Worm (Caenorhabditis elegans) whole organism, midembryonic: ENCODE measurements around the gene F44B9.10.

Experiments
- T22C8.4 ChIP-seq: fragments of 200-800 bp; sonication (Bioruptor generic); IDR thresholded peaks from 2 replicates; pipeline ENCODE4 v1.3.6; 2022; ENCODE audit warnings: missing genetic modification characterization, missing compliant biosample characterization
- cog-1 ChIP-seq: sonication (generic microtip); optimal IDR thresholded peaks from 2 replicates; lab custom pipeline; 2016; ENCODE audit warnings: missing genetic modification characterization, missing compliant biosample characterization
- flt-1 ChIP-seq: fragments of 200-800 bp; sonication (Bioruptor generic); IDR thresholded peaks from 2 replicates; pipeline ENCODE4 v1.3.6; 2022; ENCODE audit warnings: missing genetic modification characterization, missing compliant biosample characterization
- klf-2 ChIP-seq: fragments of 200-800 bp; sonication (Bioruptor generic); conservative IDR thresholded peaks from 2 replicates; pipeline ENCODE4 v1.3.6; 2022; ENCODE audit warnings: missing genetic modification reagents, missing genetic modification characterization, missing compliant biosample characterization
- med-1 ChIP-seq: sonication (generic microtip); optimal IDR thresholded peaks from 2 replicates; lab custom pipeline; 2017; ENCODE audit warnings: missing genetic modification characterization, mild to moderate bottlenecking, missing compliant biosample characterization, antibody characterized with exemption, missing genetic modification reagents; ENCODE audit not compliant: insufficient read depth
- ref-1 ChIP-seq: fragments of 200-800 bp; sonication (Bioruptor generic); conservative IDR thresholded peaks from 2 replicates; pipeline ENCODE4 v1.3.6; 2022; ENCODE audit warnings: missing genetic modification reagents, missing genetic modification characterization, missing compliant biosample characterization
- tab-1 ChIP-seq: fragments of 200-800 bp; sonication (Bioruptor generic); IDR thresholded peaks from 2 replicates; pipeline ENCODE4 v1.3.6; 2022; ENCODE audit warnings: missing genetic modification characterization, missing compliant biosample characterization
- ztf-23 ChIP-seq: fragments of 200-800 bp; sonication (Bioruptor generic); IDR thresholded peaks from 2 replicates; pipeline ENCODE4 v1.3.6; 2022; ENCODE audit warnings: missing genetic modification reagents, missing genetic modification characterization, missing compliant biosample characterization
- ztf-29 ChIP-seq: fragments of 200-800 bp; sonication (Bioruptor generic); IDR thresholded peaks from 2 replicates; pipeline ENCODE4 v1.3.6; 2022; ENCODE audit warnings: missing genetic modification reagents, missing genetic modification characterization, missing compliant biosample characterization

The F44B9.10 gene

DNA sequence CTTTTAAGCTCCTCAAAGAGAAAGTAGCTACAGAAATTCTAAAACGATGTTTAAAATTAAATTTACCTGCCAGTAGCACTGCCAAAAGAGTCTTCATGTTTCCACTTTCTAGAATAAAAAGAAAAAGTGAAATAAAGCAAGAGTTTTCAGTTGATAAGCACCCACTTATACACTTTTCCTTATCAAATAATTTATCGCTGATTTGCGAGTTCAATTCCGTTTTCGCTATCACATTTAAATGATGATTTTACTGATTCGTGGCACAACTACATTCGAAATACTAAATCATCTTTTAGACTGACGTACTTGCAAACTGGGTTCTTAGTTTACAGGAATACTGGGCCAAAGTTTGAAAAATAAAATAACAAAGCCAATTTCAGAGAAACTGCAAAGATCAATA is 17.5 kb upstream of the F44B9.10 start, which contains the start of gene K12H4.7:
Gene K12H4.7, minus strand, starts transcription at position 138 of the 400 bp plus-strand sequence.
- TF ChIP-seq ztf-23 (GFP tag; lab: Robert Waterston, UW) (no peak), ztf-29 (no peak), klf-2 (no peak)

DNA sequence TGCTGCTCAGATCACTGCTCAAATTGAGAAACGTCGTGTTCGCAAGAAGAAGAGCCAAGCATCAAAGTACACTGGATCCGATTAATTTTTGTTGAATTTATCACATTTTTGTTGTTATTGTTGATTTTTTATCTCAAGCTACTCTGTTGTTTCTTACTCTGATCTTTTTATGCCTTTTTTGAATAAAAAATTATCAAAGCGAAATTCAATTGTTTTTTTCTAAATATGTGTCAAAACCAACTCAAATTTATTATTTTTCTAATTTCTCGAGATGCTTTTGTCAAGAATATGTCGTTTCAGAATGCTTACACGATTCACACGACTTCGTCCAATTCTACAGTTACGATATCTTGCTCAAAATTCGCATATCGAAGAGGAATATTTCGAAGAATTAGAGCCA is 14.0 kb upstream of the F44B9.10 start, which contains the start of gene K12H4.2:
Gene K12H4.2, plus strand, starts transcription at position 301 of the 400 bp plus-strand sequence.
- no peak for TF ChIP-seq ref-1 (GFP tag; lab: Robert Waterston, UW)
- TF ChIP-seq ztf-23 (GFP tag; lab: Robert Waterston, UW): no peak
- TF ChIP-seq T22C8.4 (GFP tag; lab: Robert Waterston, UW): no peak
- TF ChIP-seq cog-1 (tag; lab: Kevin White, UChicago): no peak
- TF ChIP-seq flt-1 (GFP tag; lab: Robert Waterston, UW): no peak
- no peak for TF ChIP-seq klf-2
- no peak for TF ChIP-seq ztf-29
- no peak for TF ChIP-seq tab-1
- TF ChIP-seq med-1 (GFP tag; lab: Kevin White, UChicago): no peak

DNA sequence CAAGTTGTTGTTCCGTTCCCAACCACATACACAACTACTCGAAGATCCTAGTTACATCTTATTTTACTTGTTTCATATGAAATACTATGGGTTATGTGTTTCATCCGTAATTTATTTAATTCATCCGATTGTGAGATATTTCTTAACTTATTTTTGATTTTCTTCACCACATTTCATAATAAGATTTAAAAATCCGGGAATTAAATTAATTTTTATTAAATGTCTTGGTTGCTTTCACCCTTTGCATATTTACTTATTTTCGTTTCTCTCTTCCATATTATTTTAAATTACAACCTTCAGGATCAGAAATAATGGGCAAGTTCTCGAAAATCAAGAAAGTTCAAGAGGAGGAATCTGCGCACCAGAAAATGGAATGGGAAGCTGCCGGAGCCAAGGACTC is 12.3 kb upstream of the F44B9.10 start, which contains the start of gene K12H4.3:
Gene K12H4.3, plus strand, starts transcription at position 301 of the 400 bp plus-strand sequence.
- TF ChIP-seq ref-1 (GFP tag; lab: Robert Waterston, UW) (no peak), tab-1 (no peak), klf-2 (no peak), ztf-29 (no peak), flt-1 (GFP tag; lab: Robert Waterston, UW) (no peak), T22C8.4 (GFP tag; lab: Robert Waterston, UW) (no peak), cog-1 (tag; lab: Kevin White, UChicago) (no peak), ztf-23 (GFP tag; lab: Robert Waterston, UW) (no peak), med-1 (GFP tag; lab: Kevin White, UChicago) (no peak)

DNA sequence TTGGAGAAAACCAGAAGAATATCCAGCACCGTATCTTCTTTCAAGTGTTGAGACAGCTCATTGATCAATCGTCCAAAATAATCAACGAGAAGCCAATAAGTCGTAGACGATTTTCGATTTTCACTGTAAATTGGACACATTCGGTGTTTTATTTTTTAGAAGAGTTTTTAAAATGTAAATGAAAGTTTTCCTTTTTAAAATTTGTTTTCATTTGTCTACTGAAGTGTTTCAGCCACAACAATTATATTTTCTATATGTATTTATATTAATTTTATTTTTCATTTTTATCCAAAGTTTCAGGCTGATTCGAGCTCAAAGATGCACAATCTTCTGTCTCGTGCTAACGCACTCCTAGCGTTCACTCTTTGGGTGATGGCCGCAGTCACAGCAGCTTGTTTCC is 11.3 kb upstream of the F44B9.10 start, which contains the start of gene spcs-3:
Gene spcs-3, plus strand, starts transcription at position 301 of the 400 bp plus-strand sequence.
- TF ChIP-seq T22C8.4 (GFP tag; lab: Robert Waterston, UW) (no peak), cog-1 (tag; lab: Kevin White, UChicago) (no peak), ref-1 (GFP tag; lab: Robert Waterston, UW) (no peak), ztf-23 (GFP tag; lab: Robert Waterston, UW) (no peak), tab-1 (no peak), klf-2 (no peak), ztf-29 (no peak), flt-1 (GFP tag; lab: Robert Waterston, UW) (no peak), med-1 (GFP tag; lab: Kevin White, UChicago) (no peak)

DNA sequence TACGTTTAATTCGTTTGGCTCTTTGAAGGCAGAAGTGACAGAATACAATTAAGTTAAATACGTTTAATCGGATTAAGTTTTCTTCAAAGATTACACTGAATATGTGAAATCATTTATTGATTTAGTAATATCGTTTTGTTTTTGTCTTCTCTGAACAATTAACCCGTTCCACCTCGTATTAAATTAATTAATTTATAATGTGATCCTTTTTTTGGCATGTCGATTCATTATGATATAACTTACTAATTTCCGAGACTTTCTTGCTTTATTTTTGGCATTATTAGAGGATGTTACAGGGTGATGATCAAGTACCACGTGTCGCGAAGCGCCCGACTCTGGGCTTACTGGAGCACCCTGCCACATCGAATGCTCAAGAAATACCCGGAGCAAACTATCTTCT is 10.8 kb upstream of the F44B9.10 start, which contains the start of gene K12H4.5:
Gene K12H4.5, plus strand, starts transcription at position 301 of the 400 bp plus-strand sequence.
- TF ChIP-seq tab-1: no peak
- TF ChIP-seq klf-2: no peak
- TF ChIP-seq cog-1 (tag; lab: Kevin White, UChicago): no peak

DNA sequence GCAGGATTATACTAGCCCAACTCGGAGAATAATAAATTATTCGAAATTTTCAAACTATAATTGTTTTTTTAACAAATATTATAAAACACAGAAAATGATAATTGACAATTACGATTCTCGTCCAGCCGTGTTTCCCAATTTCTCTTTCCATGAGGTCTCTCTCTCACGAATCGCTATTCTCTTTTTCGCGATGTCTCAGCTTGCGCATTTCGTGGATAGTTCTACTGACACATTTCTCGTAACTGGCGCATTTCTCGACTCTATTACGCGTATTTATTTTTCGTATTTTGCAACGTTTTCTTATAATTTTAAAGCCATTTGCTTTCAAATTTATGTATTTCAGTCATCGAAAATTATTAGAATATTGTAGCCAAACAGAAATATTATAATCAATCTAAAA is 10.3 kb upstream of the F44B9.10 start:
- peak; percentile 99 for TF ChIP-seq ztf-23 (GFP tag; lab: Robert Waterston, UW)
- peak; percentile 100 for TF ChIP-seq klf-2
- TF ChIP-seq ref-1 (GFP tag; lab: Robert Waterston, UW): peak; percentile 100
- peak; percentile 73 for TF ChIP-seq med-1 (GFP tag; lab: Kevin White, UChicago)
- TF ChIP-seq flt-1 (GFP tag; lab: Robert Waterston, UW): peak; percentile 100
- peak; percentile 99 for TF ChIP-seq ztf-29
- TF ChIP-seq tab-1: peak; percentile 99
- TF ChIP-seq T22C8.4 (GFP tag; lab: Robert Waterston, UW): peak; percentile 99
- peak; percentile 100 for TF ChIP-seq cog-1 (tag; lab: Kevin White, UChicago)

DNA sequence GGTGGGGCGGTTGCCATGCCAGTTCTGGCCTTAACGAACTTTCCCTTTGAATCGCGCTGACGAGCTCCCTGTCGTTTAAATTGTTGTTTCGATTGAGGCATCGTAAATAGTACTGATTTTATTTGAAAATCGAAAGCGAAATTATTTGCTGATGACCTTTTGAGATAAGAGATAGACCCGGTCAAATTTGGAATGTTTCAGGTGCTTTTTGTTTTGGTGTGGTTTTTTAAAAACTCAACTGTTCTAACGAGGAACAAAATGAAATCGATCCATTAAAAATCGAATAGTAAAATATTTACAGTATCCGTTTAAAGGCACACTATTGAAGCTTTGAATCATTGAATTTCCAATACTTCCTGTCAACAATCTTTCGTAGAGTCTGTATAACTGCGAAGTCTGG is 9.3 kb upstream of the F44B9.10 start, which contains the start of gene K12H4.6:
Gene K12H4.6, minus strand, starts transcription at position 101 of the 400 bp plus-strand sequence.
- TF ChIP-seq T22C8.4 (GFP tag; lab: Robert Waterston, UW) (no peak), klf-2 (no peak), ztf-23 (GFP tag; lab: Robert Waterston, UW) (no peak), flt-1 (GFP tag; lab: Robert Waterston, UW) (no peak), ref-1 (GFP tag; lab: Robert Waterston, UW) (no peak), med-1 (GFP tag; lab: Kevin White, UChicago) (no peak), tab-1 (no peak), ztf-29 (no peak), cog-1 (tag; lab: Kevin White, UChicago) (no peak)

DNA sequence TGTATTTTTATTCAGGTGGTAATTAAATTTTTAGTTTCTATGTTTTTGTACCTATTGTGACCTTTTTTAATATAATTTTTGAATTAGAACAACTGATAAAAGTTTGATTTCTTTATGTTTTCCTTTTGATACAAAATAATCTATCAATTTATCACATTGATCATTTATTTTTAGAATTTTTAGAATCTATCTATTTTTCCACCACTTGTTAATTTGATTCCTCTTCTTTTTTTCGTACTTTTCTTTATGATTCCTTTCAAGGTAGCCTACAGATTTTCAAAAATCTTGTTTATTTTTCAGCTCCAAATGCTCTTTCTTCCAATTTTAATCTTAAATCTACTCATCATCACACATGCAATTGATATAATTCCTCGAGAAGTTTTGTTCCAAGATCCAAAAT is 4.5 kb upstream of the F44B9.10 start, which contains the start of gene dpf-6:
Gene dpf-6, plus strand, starts transcription at position 301 of the 400 bp plus-strand sequence.
- TF ChIP-seq cog-1 (tag; lab: Kevin White, UChicago): no peak
- no peak for TF ChIP-seq T22C8.4 (GFP tag; lab: Robert Waterston, UW)
- TF ChIP-seq ztf-29: no peak
- TF ChIP-seq flt-1 (GFP tag; lab: Robert Waterston, UW): no peak
- no peak for TF ChIP-seq ztf-23 (GFP tag; lab: Robert Waterston, UW)
- TF ChIP-seq ref-1 (GFP tag; lab: Robert Waterston, UW): no peak
- TF ChIP-seq tab-1: no peak
- TF ChIP-seq med-1 (GFP tag; lab: Kevin White, UChicago): no peak
- TF ChIP-seq klf-2: no peak

DNA sequence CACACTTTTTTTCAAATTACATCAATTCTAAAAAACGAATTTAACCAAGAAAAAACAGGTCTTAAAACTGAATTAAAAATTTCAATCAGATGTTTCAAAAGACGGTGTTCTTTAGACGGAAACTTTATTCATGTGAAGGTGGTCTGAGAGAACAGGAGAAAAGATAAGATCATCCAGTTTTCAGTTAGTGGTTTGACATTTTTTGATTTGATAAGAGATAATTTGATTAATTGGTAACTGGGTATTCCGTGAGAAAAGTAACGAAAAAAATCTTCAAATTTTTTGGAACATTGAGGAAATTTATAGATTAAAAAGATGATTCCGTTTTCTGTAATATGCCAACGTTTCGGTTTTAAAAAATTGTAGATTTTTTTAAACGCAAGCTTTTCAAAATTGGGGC is 3.1 kb upstream of the F44B9.10 start:
- no peak for TF ChIP-seq ztf-29
- TF ChIP-seq med-1 (GFP tag; lab: Kevin White, UChicago): no peak
- TF ChIP-seq tab-1: no peak
- TF ChIP-seq T22C8.4 (GFP tag; lab: Robert Waterston, UW): no peak
- no peak for TF ChIP-seq ref-1 (GFP tag; lab: Robert Waterston, UW)
- TF ChIP-seq klf-2: no peak
- TF ChIP-seq cog-1 (tag; lab: Kevin White, UChicago): no peak
- no peak for TF ChIP-seq flt-1 (GFP tag; lab: Robert Waterston, UW)
- TF ChIP-seq ztf-23 (GFP tag; lab: Robert Waterston, UW): no peak

DNA sequence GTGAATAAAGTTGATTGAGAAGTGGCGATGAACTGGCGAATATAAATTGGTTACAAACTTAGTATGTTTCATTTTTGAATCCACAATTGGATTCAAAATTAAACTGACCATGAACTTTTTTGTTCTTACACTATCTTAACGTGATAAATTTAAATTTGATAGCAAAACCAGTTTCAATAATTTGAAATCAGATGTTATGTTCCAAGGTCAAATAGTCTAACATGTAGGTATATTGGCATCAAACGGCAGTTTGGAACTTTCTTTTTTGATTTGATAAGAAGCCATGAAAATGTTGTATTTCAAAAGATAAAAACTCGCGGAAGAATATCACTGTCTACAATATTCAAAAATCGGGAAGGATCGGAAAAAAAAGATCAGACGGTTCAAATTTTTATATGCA is 2.6 kb upstream of the F44B9.10 start:
- TF ChIP-seq ztf-23 (GFP tag; lab: Robert Waterston, UW) (no peak), tab-1 (no peak), flt-1 (GFP tag; lab: Robert Waterston, UW) (no peak), ztf-29 (no peak), klf-2 (no peak)
